Worm (Caenorhabditis elegans) whole organism, late embryonic: ENCODE data around the gene C26E1.2.

ENCODE experiments used
- ama-1 ChIP-seq: fragments of 150-350 bp; optimal IDR thresholded peaks from 2 replicates; lab custom pipeline; 2014
- ceh-30 ChIP-seq: fragments of 150-350 bp; optimal IDR thresholded peaks from 2 replicates; lab custom pipeline; 2014; ENCODE audit warnings: missing biosample characterization, missing genetic modification characterization
- ceh-45 ChIP-seq: fragments of 200-800 bp; sonication (Bioruptor generic); IDR thresholded peaks from 2 replicates; pipeline ENCODE4 v1.3.6; 2022; ENCODE audit warnings: missing genetic modification reagents, missing genetic modification characterization, missing compliant biosample characterization
- ceh-48 ChIP-seq: sonication (generic microtip); optimal IDR thresholded peaks from 2 replicates; lab custom pipeline; 2016; ENCODE audit warnings: missing genetic modification characterization, inconsistent platforms, missing compliant biosample characterization
- dve-1 ChIP-seq: sonication (generic microtip); optimal IDR thresholded peaks from 2 replicates; lab custom pipeline; 2017; ENCODE audit warnings: antibody characterized with exemption, mild to moderate bottlenecking, missing genetic modification characterization, missing compliant biosample characterization

DNA sequence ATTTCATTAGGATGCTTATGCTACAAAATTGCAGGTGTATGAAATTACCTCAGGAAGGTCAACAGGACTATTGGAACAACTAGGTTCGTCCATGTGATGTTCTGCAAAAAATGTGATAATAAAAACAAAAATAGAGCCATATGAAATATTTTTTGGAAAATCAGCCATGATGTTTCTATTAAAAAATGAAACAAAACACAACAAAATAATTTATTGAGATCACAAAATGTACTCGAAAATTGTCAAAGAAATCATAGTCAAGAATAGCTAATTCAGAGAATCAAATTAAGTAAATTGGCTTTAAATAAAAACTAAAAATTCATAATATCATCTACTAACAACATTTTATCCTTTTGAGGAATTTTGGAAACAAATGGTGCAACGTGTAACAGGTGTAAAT is 26.0 kb downstream of the C26E1.2 start, which contains the start of gene nhr-129:
- TF ChIP-seq ama-1 = no peak
- TF ChIP-seq ceh-48 (tag; lab: Kevin White, UChicago) = no peak
- no peak for TF ChIP-seq dve-1 (tag; lab: Kevin White, UChicago)
- TF ChIP-seq ceh-30 (tag; lab: Kevin White, UChicago) = no peak
- no peak for TF ChIP-seq ceh-45 (GFP tag; lab: Robert Waterston, UW)
